Fruit fly (Drosophila melanogaster) ovary, adult (tissue): ENCODE data around the gene Rok.

ENCODE experiments used
- CG17801 ChIP-seq: fragments of 200-800 bp; optimal IDR thresholded peaks from 2 replicates; lab custom pipeline; 2019; ENCODE audit warnings: missing biosample characterization, mild to moderate bottlenecking, missing genetic modification characterization, moderate library complexity; ENCODE audit not compliant: partially characterized antibody

The Rok gene

DNA sequence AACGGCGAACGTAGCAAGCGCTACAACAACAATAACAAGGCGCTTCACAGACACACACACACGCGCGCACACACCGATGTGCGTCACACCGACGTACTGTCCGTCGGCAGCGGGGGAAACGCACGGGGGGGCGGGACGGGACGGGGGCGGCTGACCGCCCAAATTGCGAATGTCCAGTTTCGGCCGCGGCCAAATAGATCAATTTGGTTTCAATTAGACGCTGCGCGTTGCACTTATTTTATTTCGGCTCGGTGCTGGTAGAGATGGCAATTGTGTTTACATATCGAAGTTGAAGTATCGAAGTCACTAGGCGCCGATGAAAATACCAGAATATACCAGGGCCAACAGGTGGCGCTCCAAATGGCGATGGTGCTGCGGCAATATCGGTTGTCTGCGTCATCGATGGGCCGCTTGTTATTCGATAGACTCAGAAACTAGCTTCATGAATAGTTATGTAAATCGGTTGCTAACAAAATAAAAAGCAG, at the start of gene Rok:
TSS of gene Rok (minus strand) at position 309 of the 485 bp plus-strand sequence.
- no peak for TF ChIP-seq CG17801 (GFP tag; lab: Kevin White, UChicago)

DNA sequence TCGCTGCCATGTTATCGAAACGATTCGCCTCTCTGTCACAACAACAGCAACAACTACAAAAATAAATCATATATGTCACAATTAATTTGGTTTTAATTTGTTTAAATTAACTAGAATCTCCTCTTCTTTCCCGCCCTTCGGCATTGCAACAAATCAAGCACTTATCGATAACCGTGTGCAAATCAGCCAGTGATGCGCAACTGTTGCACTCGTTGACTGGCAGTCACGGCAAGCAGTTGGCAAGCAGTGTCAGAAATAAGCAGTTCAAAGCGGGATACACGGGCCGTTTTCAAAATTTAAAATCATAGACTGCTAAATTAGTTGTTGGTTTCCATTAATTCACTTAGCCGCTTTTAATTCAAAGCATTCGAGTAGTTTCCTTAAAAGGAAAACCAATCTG, 46.6 kb upstream of the Rok start, which contains the start of gene Axs:
TSS of gene Axs (minus strand) at position 131 of the 400 bp plus-strand sequence.
- TF ChIP-seq CG17801 (GFP tag; lab: Kevin White, UChicago): no peak

dm6 chrX:16678845-16679347, 41.7 kb upstream of the Rok start, which contains the start of the genes CG13010 and sing:
TSS of gene CG13010 (minus strand) at chrX:16678945.
TSS of gene sing (plus strand) at chrX:16679297.
- TF ChIP-seq CG17801 (GFP tag; lab: Kevin White, UChicago): no peak

DNA sequence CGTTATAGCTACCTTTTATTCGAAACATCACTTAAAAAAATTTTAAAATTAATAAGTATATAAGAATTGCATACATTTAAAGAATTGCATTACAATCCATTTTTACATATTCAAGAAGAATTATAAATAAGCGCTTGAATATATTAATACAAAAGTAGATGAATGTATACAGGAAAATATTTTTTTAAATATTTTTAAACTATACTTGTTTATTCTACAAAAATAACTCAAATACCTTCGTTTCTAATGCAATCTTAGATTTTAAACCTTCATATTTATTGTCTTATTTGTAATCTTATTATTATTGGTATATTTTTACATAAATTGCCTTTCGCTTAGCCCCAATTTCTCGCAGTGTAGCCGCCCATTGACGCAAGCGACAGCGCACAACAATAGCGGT, 39.9 kb upstream of the Rok start:
- TF ChIP-seq CG17801 (GFP tag; lab: Kevin White, UChicago): no peak

DNA sequence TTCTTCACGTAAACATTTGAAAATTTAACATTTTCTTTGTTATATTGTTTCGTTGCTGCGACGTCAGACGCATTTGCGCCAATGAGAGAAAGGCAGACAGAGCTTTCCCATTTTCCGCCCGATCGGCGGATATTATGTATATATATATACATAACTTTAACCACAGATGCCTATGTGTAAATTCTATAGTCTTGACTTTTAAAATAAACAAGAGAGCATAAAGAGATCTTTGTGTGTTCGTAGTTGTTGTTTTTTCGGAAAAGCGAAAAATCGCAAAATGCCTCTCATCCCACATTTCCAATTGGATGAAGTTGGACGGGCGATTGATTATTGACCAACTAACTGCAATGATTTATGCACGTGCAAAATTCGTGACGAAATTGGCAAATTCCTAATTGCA, 39.4 kb upstream of the Rok start, which contains the start of gene CG13012:
TSS of gene CG13012 (minus strand) at position 101 of the 400 bp plus-strand sequence.
- no peak for TF ChIP-seq CG17801 (GFP tag; lab: Kevin White, UChicago)

DNA sequence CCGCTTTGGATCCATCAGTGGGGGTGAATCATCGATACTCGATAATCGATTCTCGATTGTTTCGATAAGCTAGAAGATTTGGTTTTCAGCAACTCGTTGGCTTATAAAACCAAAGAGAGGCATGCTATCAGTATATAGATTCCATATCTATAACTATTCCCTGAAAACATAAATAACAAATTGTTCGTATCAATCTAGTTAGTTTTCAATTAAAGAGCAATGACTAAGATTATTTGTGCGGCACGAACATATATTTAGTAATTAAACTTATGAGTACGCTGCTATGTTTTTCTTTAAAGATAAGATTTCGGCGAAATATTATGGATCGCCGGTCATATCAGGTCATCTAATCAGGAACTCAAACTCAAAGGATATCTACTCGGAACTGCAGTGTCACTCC, 37.3 kb upstream of the Rok start:
- no peak for TF ChIP-seq CG17801 (GFP tag; lab: Kevin White, UChicago)

- TF ChIP-seq CG17801 (GFP tag; lab: Kevin White, UChicago): no peak
Observed at dm6 chrX:16672904-16673303, 35.7 kb upstream of the Rok start.

- TF ChIP-seq CG17801 (GFP tag; lab: Kevin White, UChicago): no peak
Observed at dm6 chrX:16670691-16671481, 33.7 kb upstream of the Rok start.

DNA sequence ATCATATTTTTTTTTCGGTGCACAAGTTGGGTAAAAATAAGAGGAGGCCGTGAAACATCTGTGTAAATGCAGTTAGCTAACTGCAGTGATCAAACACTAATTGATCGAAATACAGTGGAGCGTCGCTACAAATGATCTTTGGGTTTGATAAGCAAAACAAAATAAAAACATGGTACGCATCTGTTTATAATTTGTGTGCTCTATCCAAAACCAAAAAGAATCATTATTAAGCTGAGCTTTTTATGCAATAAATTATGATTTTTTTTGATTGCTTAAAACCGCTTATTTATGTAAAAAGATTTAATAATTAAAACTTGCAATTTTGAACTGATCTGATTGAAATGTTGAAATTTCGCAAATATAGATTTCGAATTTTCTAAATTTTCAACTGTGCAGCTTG, 33.0 kb upstream of the Rok start:
- TF ChIP-seq CG17801 (GFP tag; lab: Kevin White, UChicago): no peak

DNA sequence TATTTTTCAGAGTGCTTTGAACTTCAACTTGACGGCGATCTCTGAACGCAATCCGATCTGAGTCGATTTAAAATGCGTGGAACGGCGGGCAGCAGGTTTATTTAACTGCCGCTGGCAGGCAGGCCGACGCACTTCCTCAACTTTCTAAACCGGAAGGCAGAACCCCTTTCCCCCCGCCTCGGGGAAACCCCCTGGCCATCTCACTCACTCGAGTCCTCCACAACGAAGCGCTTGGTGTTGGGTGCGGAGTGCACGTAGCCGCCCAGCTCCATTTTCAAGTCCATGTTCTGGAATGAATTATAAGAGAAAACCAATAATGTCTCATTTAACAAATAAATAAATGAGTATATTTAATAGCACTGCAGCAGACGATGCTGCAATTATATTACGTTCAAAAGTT, 32.6 kb upstream of the Rok start:
- no peak for TF ChIP-seq CG17801 (GFP tag; lab: Kevin White, UChicago)

DNA sequence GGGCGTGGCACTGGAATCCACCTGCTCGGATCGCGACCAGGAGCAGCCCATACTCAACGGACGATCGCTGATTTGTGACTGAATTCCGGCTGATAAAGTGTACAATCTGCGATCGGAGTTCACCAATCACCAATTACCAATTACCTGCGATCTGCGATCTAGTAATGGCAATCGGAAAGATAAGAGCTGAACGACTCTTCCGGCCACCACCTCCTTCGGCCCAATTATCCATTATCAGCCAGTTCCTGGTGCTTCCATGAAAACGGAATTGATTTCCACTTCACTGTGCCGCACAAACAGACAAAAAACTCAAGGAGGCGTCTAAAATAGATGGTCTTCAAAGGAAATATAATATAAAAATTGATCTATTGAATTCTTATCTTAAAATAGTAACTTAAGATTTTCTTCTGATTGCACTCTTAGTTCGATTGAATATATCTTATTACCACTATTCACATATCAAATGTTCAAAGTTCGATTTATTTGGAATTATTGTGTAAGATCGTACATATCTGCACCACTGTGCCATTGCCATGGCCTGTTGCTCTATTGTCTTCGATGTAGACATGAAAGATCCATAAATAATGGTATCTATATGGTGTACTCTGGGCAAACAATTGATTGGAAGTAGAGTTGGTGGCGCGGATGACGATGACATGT, 27.3 kb upstream of the Rok start, which contains the start of gene CG15865:
TSS of gene CG15865 (minus strand) at position 51 of the 660 bp plus-strand sequence.
- no peak for TF ChIP-seq CG17801 (GFP tag; lab: Kevin White, UChicago)

DNA sequence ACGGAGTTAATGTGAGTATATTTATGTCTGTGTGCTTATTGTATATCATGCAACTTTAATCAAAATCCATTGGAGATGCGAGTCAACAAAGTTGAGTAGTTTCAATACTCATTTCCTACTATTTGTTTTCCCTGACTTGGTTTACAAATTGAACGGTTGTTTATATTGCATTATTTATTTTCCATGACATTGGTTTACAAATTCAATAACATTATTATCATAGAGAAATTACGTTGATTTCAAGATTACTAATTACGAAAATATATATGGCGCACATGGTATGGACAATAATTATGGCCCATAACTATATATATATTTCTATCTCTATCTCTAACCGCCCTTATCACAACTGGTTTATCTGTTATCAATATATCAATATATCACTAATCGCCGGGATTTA, 23.4 kb upstream of the Rok start:
- no peak for TF ChIP-seq CG17801 (GFP tag; lab: Kevin White, UChicago)

dm6 chrX:16655724-16656235, 18.6 kb upstream of the Rok start:
- no peak for TF ChIP-seq CG17801 (GFP tag; lab: Kevin White, UChicago)

dm6 chrX:16654931-16655409, 17.8 kb upstream of the Rok start, which contains the start of the genes Nemp and r:
TSS of gene Nemp (minus strand) at chrX:16655015.
TSS of gene r (plus strand) at chrX:16655359.
- TF ChIP-seq CG17801 (GFP tag; lab: Kevin White, UChicago): no peak

DNA sequence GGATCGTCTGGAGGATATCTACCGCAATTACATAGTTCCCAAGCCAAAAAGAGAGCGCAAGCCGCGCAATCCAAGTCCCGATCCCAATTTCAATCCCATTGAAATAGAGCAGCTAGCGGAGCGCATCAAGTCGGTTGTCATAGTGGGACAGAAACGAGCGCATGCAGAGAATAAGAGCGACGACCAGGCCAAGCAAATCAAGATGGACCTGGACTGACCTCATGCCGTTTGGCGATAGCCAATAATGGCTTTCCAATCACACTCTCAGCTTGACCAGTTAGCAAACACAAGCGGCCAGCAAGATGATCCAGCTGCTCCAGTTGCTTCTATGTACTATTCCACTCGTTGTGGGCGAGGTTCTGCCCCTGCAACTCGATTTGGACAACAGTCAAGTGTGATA, 14.4 kb upstream of the Rok start:
- TF ChIP-seq CG17801 (GFP tag; lab: Kevin White, UChicago): no peak
